Worm (Caenorhabditis elegans): ENCODE measurements around the gene str-221.

ce11 chrV:1666904-1667303, 26.8 kb downstream of the str-221 start, which contains the start of gene K04F1.8:
- no peak for TF ChIP-seq unc-62 (GFP tag; optimal IDR thresholded peaks at IDR 0.05)
- no peak for TF ChIP-seq ces-1 (GFP tag; optimal IDR thresholded peaks at IDR 0.05)
- no peak for TF ChIP-seq snpc-4 (tag; optimal IDR thresholded peaks at IDR 0.05)
- no peak for TF ChIP-seq lin-32 (GFP tag; optimal IDR thresholded peaks at IDR 0.05)
- TF ChIP-seq ceh-39 (tag; optimal IDR thresholded peaks at IDR 0.05): no peak
- no peak for TF ChIP-seq nhr-76 (tag; optimal IDR thresholded peaks at IDR 0.05)
- no peak for TF ChIP-seq nhr-2 (tag; optimal IDR thresholded peaks at IDR 0.05)
- TF ChIP-seq nhr-28 (tag; optimal IDR thresholded peaks at IDR 0.05): no peak
- TF ChIP-seq M03D4.4 (tag; optimal IDR thresholded peaks at IDR 0.05): no peak
- TF ChIP-seq lsy-2 (tag; optimal IDR thresholded peaks at IDR 0.05): no peak
- TF ChIP-seq flh-1 (GFP tag; optimal IDR thresholded peaks at IDR 0.05): no peak
